Worm (Caenorhabditis elegans) whole organism, mixed stage, embryonic: ENCODE data around the gene ZK792.1.

ENCODE experiments used
- elt-1 ChIP-seq: sonication (generic microtip); optimal IDR thresholded peaks from 2 replicates; lab custom pipeline; 2017; ENCODE audit warnings: missing genetic modification characterization, mild to moderate bottlenecking, missing compliant biosample characterization, antibody characterized with exemption, moderate library complexity, borderline replicate concordance; ENCODE audit not compliant: insufficient read depth
- lsy-2 ChIP-seq: fragments of 150-350 bp; optimal IDR thresholded peaks from 2 replicates; lab custom pipeline; 2014; ENCODE audit warnings: missing biosample characterization, missing genetic modification characterization
- nhr-28 ChIP-seq: fragments of 150-350 bp; optimal IDR thresholded peaks from 2 replicates; lab custom pipeline; 2014; ENCODE audit warnings: missing biosample characterization, missing genetic modification characterization

DNA sequence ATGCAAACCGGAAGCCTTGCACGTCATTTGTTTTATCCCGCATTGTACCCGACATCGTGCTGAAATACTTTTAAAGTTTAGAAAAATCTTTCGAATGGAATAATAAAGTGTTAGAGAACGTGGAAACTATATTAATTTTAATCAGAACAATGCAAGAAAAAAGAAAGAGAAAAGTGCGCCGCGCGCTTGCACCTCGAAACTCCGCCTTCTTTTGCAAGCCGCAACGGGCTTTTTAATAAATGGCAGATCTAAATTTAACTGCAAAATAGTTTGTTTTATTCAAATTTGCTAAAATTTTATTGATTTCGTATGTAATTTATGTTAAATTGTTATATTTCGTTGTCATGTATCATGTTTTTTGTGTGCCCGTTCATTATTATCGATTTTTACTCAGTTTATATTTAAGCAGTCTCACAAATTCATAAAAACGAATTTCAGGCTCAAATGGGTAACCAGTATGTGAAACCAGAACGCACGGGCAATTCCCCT, 7.6 kb upstream of the ZK792.1 start, which contains the start of the genes acl-3 and ndub-6:
- no peak for TF ChIP-seq nhr-28
- no peak for TF ChIP-seq elt-1 (tag; lab: Kevin White, UChicago)
- TF ChIP-seq lsy-2 (tag; lab: Kevin White, UChicago), result no peak
